Worm (Caenorhabditis elegans) whole organism, late embryonic: ENCODE measurements around the gene Y73F8A.36.
A peak's percentile ranks its signal among the peaks of the same experiment; 100 is the strongest.

Experiments
- C08G9.2 ChIP-seq: sonication (generic microtip); optimal IDR thresholded peaks from 2 replicates; lab custom pipeline; 2016; ENCODE audit warnings: mild to moderate bottlenecking, missing genetic modification characterization, moderate library complexity, missing compliant biosample characterization
- C38D4.7 ChIP-seq: fragments of 200-800 bp; sonication (Bioruptor generic); optimal IDR thresholded peaks from 2 replicates; lab custom pipeline; 2018; ENCODE audit warnings: mild to moderate bottlenecking, missing genetic modification characterization, moderate library complexity, missing compliant biosample characterization
- F13H6.1 ChIP-seq: sonication (generic microtip); optimal IDR thresholded peaks from 2 replicates; lab custom pipeline; 2016; ENCODE audit warnings: missing genetic modification characterization, missing compliant biosample characterization
- K02D7.2 ChIP-seq: sonication (generic microtip); optimal IDR thresholded peaks from 2 replicates; lab custom pipeline; 2017; ENCODE audit warnings: mild to moderate bottlenecking, missing genetic modification characterization, missing compliant biosample characterization
- K09A11.1 ChIP-seq: sonication (generic microtip); optimal IDR thresholded peaks from 2 replicates; lab custom pipeline; 2017; ENCODE audit warnings: antibody characterized with exemption, mild to moderate bottlenecking, missing genetic modification characterization, missing compliant biosample characterization; ENCODE audit not compliant: insufficient read depth
- T23F11.4 ChIP-seq: fragments of 200-800 bp; sonication (Bioruptor generic); optimal IDR thresholded peaks from 2 replicates; lab custom pipeline; 2018; ENCODE audit warnings: mild to moderate bottlenecking, missing genetic modification characterization, missing compliant biosample characterization
- ahr-1 ChIP-seq: sonication (generic microtip); optimal IDR thresholded peaks from 2 replicates; lab custom pipeline; 2016; ENCODE audit warnings: missing genetic modification characterization, missing compliant biosample characterization
- ama-1 ChIP-seq: fragments of 150-350 bp; optimal IDR thresholded peaks from 2 replicates; lab custom pipeline; 2014
- ceh-14 ChIP-seq: sonication (generic microtip); optimal IDR thresholded peaks from 2 replicates; lab custom pipeline; 2016; ENCODE audit warnings: missing genotype, missing genetic modification characterization, missing compliant biosample characterization
- ceh-19 ChIP-seq: fragments of 200-800 bp; sonication (Bioruptor generic); optimal IDR thresholded peaks from 2 replicates; lab custom pipeline; 2018; ENCODE audit warnings: mild to moderate bottlenecking, missing genetic modification characterization, missing compliant biosample characterization
- ceh-2 ChIP-seq: sonication (generic microtip); optimal IDR thresholded peaks from 2 replicates; lab custom pipeline; 2016; ENCODE audit warnings: missing genotype, missing genetic modification characterization, missing compliant biosample characterization
- ceh-22 ChIP-seq: sonication (generic microtip); optimal IDR thresholded peaks from 2 replicates; lab custom pipeline; 2017; ENCODE audit warnings: missing biosample characterization, missing genetic modification characterization
- ceh-24 ChIP-seq: sonication (generic microtip); optimal IDR thresholded peaks from 2 replicates; lab custom pipeline; 2016; ENCODE audit warnings: mild to moderate bottlenecking, missing genetic modification characterization, missing compliant biosample characterization
- ceh-30 ChIP-seq: fragments of 150-350 bp; optimal IDR thresholded peaks from 2 replicates; lab custom pipeline; 2014; ENCODE audit warnings: missing biosample characterization, missing genetic modification characterization
- ceh-34 ChIP-seq: sonication (generic microtip); optimal IDR thresholded peaks from 2 replicates; lab custom pipeline; 2016; ENCODE audit warnings: mild to moderate bottlenecking, missing genetic modification characterization, missing compliant biosample characterization
- ceh-45 ChIP-seq: fragments of 200-800 bp; sonication (Bioruptor generic); IDR thresholded peaks from 2 replicates; pipeline ENCODE4 v1.3.6; 2022; ENCODE audit warnings: missing genetic modification reagents, missing genetic modification characterization, missing compliant biosample characterization
- ceh-48 ChIP-seq: sonication (generic microtip); optimal IDR thresholded peaks from 2 replicates; lab custom pipeline; 2016; ENCODE audit warnings: missing genetic modification characterization, inconsistent platforms, missing compliant biosample characterization
- ceh-6 ChIP-seq: fragments of 200-800 bp; sonication (Bioruptor generic); optimal IDR thresholded peaks from 2 replicates; lab custom pipeline; 2018; ENCODE audit warnings: mild to moderate bottlenecking, missing genetic modification characterization, missing compliant biosample characterization
- ceh-9 ChIP-seq: sonication (generic microtip); optimal IDR thresholded peaks from 2 replicates; lab custom pipeline; 2016; ENCODE audit warnings: mild to moderate bottlenecking, missing genetic modification characterization, inconsistent platforms, missing compliant biosample characterization
- dmd-4 ChIP-seq: sonication (generic microtip); optimal IDR thresholded peaks from 2 replicates; lab custom pipeline; 2016; ENCODE audit warnings: borderline replicate concordance, missing genetic modification characterization, missing compliant biosample characterization
- elt-2 ChIP-seq: sonication (generic microtip); optimal IDR thresholded peaks from 2 replicates; lab custom pipeline; 2016; ENCODE audit warnings: missing genetic modification reagents, missing genetic modification characterization, missing compliant biosample characterization
- elt-4 ChIP-seq: sonication (generic microtip); optimal IDR thresholded peaks from 2 replicates; lab custom pipeline; 2016; ENCODE audit warnings: missing genetic modification characterization, missing compliant biosample characterization
- ets-4 ChIP-seq: sonication (generic microtip); optimal IDR thresholded peaks from 2 replicates; lab custom pipeline; 2016; ENCODE audit warnings: missing genetic modification characterization, missing compliant biosample characterization
- fkh-10 ChIP-seq: fragments of 150-350 bp; optimal IDR thresholded peaks from 2 replicates; lab custom pipeline; 2014; ENCODE audit warnings: missing biosample characterization, missing genetic modification reagents, missing genetic modification characterization
- fkh-6 ChIP-seq: sonication (generic microtip); optimal IDR thresholded peaks from 2 replicates; lab custom pipeline; 2016; ENCODE audit warnings: missing genetic modification characterization, missing compliant biosample characterization
- gmeb-2 ChIP-seq: sonication (generic microtip); optimal IDR thresholded peaks from 2 replicates; lab custom pipeline; 2016; ENCODE audit warnings: missing genetic modification characterization, inconsistent platforms, missing compliant biosample characterization
- hlh-13 ChIP-seq: fragments of 200-800 bp; sonication (Bioruptor generic); optimal IDR thresholded peaks from 2 replicates; lab custom pipeline; 2018; ENCODE audit warnings: mild to moderate bottlenecking, missing genetic modification characterization, missing compliant biosample characterization
- hlh-15 ChIP-seq: sonication (generic microtip); optimal IDR thresholded peaks from 2 replicates; lab custom pipeline; 2016; ENCODE audit warnings: missing genetic modification characterization, missing compliant biosample characterization
- hlh-6 ChIP-seq: sonication (generic microtip); optimal IDR thresholded peaks from 2 replicates; lab custom pipeline; 2016; ENCODE audit warnings: missing genotype, missing genetic modification characterization, missing compliant biosample characterization
- hlh-8 ChIP-seq: sonication (generic microtip); optimal IDR thresholded peaks from 2 replicates; lab custom pipeline; 2016; ENCODE audit warnings: missing genotype, missing genetic modification characterization, missing compliant biosample characterization
- lim-6 ChIP-seq: sonication (generic microtip); optimal IDR thresholded peaks from 2 replicates; lab custom pipeline; 2016; ENCODE audit warnings: missing genetic modification characterization, missing compliant biosample characterization
- lin-11 ChIP-seq: fragments of 200-800 bp; sonication (Bioruptor generic); optimal IDR thresholded peaks from 2 replicates; lab custom pipeline; 2018; ENCODE audit warnings: mild to moderate bottlenecking, missing genetic modification characterization, missing compliant biosample characterization
- madf-2 ChIP-seq: sonication (generic microtip); optimal IDR thresholded peaks from 2 replicates; lab custom pipeline; 2017; ENCODE audit warnings: missing genetic modification characterization, missing compliant biosample characterization
- mec-3 ChIP-seq: sonication (generic microtip); optimal IDR thresholded peaks from 2 replicates; lab custom pipeline; 2016; ENCODE audit warnings: borderline replicate concordance, missing genetic modification characterization, missing compliant biosample characterization
- nhr-11 ChIP-seq: fragments of 150-350 bp; optimal IDR thresholded peaks from 2 replicates; lab custom pipeline; 2014; ENCODE audit warnings: missing biosample characterization, missing genetic modification characterization
- nhr-232 ChIP-seq: sonication (generic microtip); optimal IDR thresholded peaks from 2 replicates; lab custom pipeline; 2016; ENCODE audit warnings: missing genetic modification characterization, missing compliant biosample characterization
- npax-4 ChIP-seq: sonication (generic microtip); optimal IDR thresholded peaks from 2 replicates; lab custom pipeline; 2016; ENCODE audit warnings: missing genetic modification characterization, missing compliant biosample characterization
- pag-3 ChIP-seq: sonication (generic microtip); optimal IDR thresholded peaks from 2 replicates; lab custom pipeline; 2016; ENCODE audit warnings: missing compliant biosample characterization, missing genetic modification characterization, borderline replicate concordance
- pax-1 ChIP-seq: fragments of 150-350 bp; optimal IDR thresholded peaks from 2 replicates; lab custom pipeline; 2014; ENCODE audit warnings: missing biosample characterization, missing genetic modification characterization
- pha-2 ChIP-seq: sonication (generic microtip); optimal IDR thresholded peaks from 2 replicates; lab custom pipeline; 2017; ENCODE audit warnings: mild to moderate bottlenecking, missing genetic modification characterization, missing compliant biosample characterization
- pha-4 ChIP-seq: fragments of 150-350 bp; optimal IDR thresholded peaks from 2 replicates; lab custom pipeline; 2018; ENCODE audit warnings: missing biosample characterization, missing genetic modification reagents, missing genetic modification characterization
- pqm-1 ChIP-seq: sonication (generic microtip); optimal IDR thresholded peaks from 2 replicates; lab custom pipeline; 2016; ENCODE audit warnings: missing genetic modification characterization, missing compliant biosample characterization
- sdc-2 ChIP-seq: sonication (generic microtip); optimal IDR thresholded peaks from 2 replicates; lab custom pipeline; 2016; ENCODE audit warnings: missing genotype, missing genetic modification characterization, missing compliant biosample characterization
- sox-2 ChIP-seq: fragments of 200-800 bp; sonication (Bioruptor generic); IDR thresholded peaks from 2 replicates; pipeline ENCODE4 v1.3.6; 2022; ENCODE audit warnings: missing genetic modification reagents, missing genetic modification characterization, missing compliant biosample characterization
- sox-4 ChIP-seq: sonication (generic microtip); optimal IDR thresholded peaks from 2 replicates; lab custom pipeline; 2017; ENCODE audit warnings: mild to moderate bottlenecking, missing genetic modification characterization, inconsistent platforms, missing compliant biosample characterization
- syd-9 ChIP-seq: sonication (generic microtip); optimal IDR thresholded peaks from 2 replicates; lab custom pipeline; 2016; ENCODE audit warnings: mild to moderate bottlenecking, missing genetic modification characterization, moderate library complexity, missing compliant biosample characterization
- tbx-2 ChIP-seq: sonication (generic microtip); optimal IDR thresholded peaks from 2 replicates; lab custom pipeline; 2016; ENCODE audit warnings: missing genetic modification characterization, missing compliant biosample characterization
- tbx-7 ChIP-seq: sonication (generic microtip); optimal IDR thresholded peaks from 2 replicates; lab custom pipeline; 2016; ENCODE audit warnings: missing genotype, missing genetic modification characterization, missing compliant biosample characterization
- ttx-3 ChIP-seq: sonication (generic microtip); optimal IDR thresholded peaks from 2 replicates; lab custom pipeline; 2016; ENCODE audit warnings: missing genetic modification reagents, missing genetic modification characterization, missing compliant biosample characterization
- unc-3 ChIP-seq, 2 experiments: fragments of 200-800 bp in 1 of 2; sonication (Bioruptor generic) in 1 of 2; sonication (generic microtip) in 1 of 2; conservative IDR thresholded peaks in 1 of 2; optimal IDR thresholded peaks in 1 of 2; 2 replicates each; pipeline versions ENCODE4 v1.3.6 to Lab custom; 2016 to 2022; ENCODE audit warnings: missing compliant biosample characterization in 2 of 2, missing genetic modification characterization in 2 of 2, missing genetic modification reagents in 1 of 2
- unc-55 ChIP-seq: sonication (generic microtip); optimal IDR thresholded peaks from 2 replicates; lab custom pipeline; 2017; ENCODE audit warnings: missing biosample characterization, missing genetic modification reagents, missing genetic modification characterization
- unc-86 ChIP-seq: sonication (generic microtip); optimal IDR thresholded peaks from 2 replicates; lab custom pipeline; 2016; ENCODE audit warnings: missing genetic modification characterization, missing compliant biosample characterization
- zip-5 ChIP-seq: sonication (generic microtip); optimal IDR thresholded peaks from 2 replicates; lab custom pipeline; 2016; ENCODE audit warnings: missing genetic modification characterization, missing compliant biosample characterization
- ztf-16 ChIP-seq: sonication (generic microtip); optimal IDR thresholded peaks from 2 replicates; lab custom pipeline; 2017; ENCODE audit warnings: missing genetic modification characterization, missing compliant biosample characterization

Y73F8A.36 gene

ce11 chrIV:15289508-15289907 lies 43.8 kb downstream of the Y73F8A.36 start:
- TF ChIP-seq sdc-2 (tag; lab: Kevin White, UChicago) (no peak), elt-2 (peak; percentile 66), hlh-13 (GFP tag; lab: Kevin White, UChicago) (no peak), ceh-24 (tag; lab: Kevin White, UChicago) (no peak), ceh-45 (GFP tag; lab: Robert Waterston, UW) (no peak), C08G9.2 (tag; lab: Kevin White, UChicago) (no peak), nhr-11 (tag; lab: Kevin White, UChicago) (no peak), C38D4.7 (GFP tag; lab: Kevin White, UChicago) (peak; percentile 39), zip-5 (tag; lab: Kevin White, UChicago) (no peak), ztf-16 (tag; lab: Kevin White, UChicago) (peak; percentile 18), hlh-8 (tag; lab: Kevin White, UChicago) (no peak), ama-1 (lab: Kevin White, UChicago) (no peak), pqm-1 (tag; lab: Kevin White, UChicago) (no peak), pha-2 (tag; lab: Kevin White, UChicago) (no peak), hlh-6 (tag; lab: Kevin White, UChicago) (no peak), lin-11 (tag; lab: Kevin White, UChicago) (peak; percentile 57), mec-3 (no peak), syd-9 (tag; lab: Kevin White, UChicago) (no peak), gmeb-2 (no peak), ceh-19 (GFP tag; lab: Kevin White, UChicago) (no peak), ceh-22 (tag; lab: Kevin White, UChicago) (no peak), ceh-30 (tag; lab: Kevin White, UChicago) (no peak), K09A11.1 (tag; lab: Kevin White, UChicago) (no peak), pha-4 (tag; lab: Kevin White, UChicago) (no peak), pag-3 (tag; lab: Kevin White, UChicago) (no peak), T23F11.4 (peak; percentile 22), madf-2 (tag; lab: Kevin White, UChicago) (no peak), pax-1 (tag; lab: Kevin White, UChicago) (no peak), tbx-2 (no peak), fkh-10 (GFP tag; lab: Kevin White, UChicago) (no peak), ceh-2 (no peak), hlh-15 (no peak), F13H6.1 (tag; lab: Kevin White, UChicago) (no peak), ceh-6 (GFP tag; lab: Kevin White, UChicago) (no peak), nhr-232 (tag; lab: Kevin White, UChicago) (peak; percentile 27), unc-86 (tag; lab: Kevin White, UChicago) (no peak), fkh-6 (tag; lab: Kevin White, UChicago) (no peak), unc-55 (GFP tag; lab: Kevin White, UChicago) (no peak), ceh-48 (tag; lab: Kevin White, UChicago) (no peak), ceh-9 (tag; lab: Kevin White, UChicago) (no peak), ceh-14 (peak; percentile 35), elt-4 (tag; lab: Kevin White, UChicago) (no peak), sox-2 (GFP tag; lab: Robert Waterston, UW) (no peak; the same call in 1 of the 2 replicates), dmd-4 (tag; lab: Kevin White, UChicago) (no peak), ahr-1 (tag; lab: Kevin White, UChicago) (no peak), npax-4 (peak; percentile 8), K02D7.2 (tag; lab: Kevin White, UChicago) (no peak), ets-4 (no peak), sox-4 (no peak), unc-3 (GFP tag; conservative IDR thresholded peaks at IDR 0.05; lab: Robert Waterston, UW) (0 out of 2 replicates have a peak, but pooled peaks have one; percentile 42), unc-3 (tag; optimal IDR thresholded peaks at IDR 0.05; lab: Kevin White, UChicago) (peak; percentile 6), ceh-34 (no peak), tbx-7 (tag; lab: Kevin White, UChicago) (no peak), ttx-3 (tag; lab: Kevin White, UChicago) (peak; percentile 43), lim-6 (tag; lab: Kevin White, UChicago) (no peak)
